Worm (Caenorhabditis elegans): Measurements from ENCODE around the gene ttll-15.

ce11 chrV:10393708-10394107, 35.4 kb downstream of the ttll-15 start:
- TF ChIP-seq pha-4 (tag; optimal IDR thresholded peaks at IDR 0.05) (no peak), ztf-11 (tag; optimal IDR thresholded peaks at IDR 0.05) (no peak), pqm-1 (tag; optimal IDR thresholded peaks at IDR 0.05) (no peak)

All from whole organism, L3 larva.